Worm (Caenorhabditis elegans) whole organism, L1 larva: ENCODE measurements around the gene T23B7.3.
A peak's percentile ranks its signal among the peaks of the same experiment; 100 is the strongest.

Source experiments
- C16A3.4 ChIP-seq: fragments of 150-350 bp; optimal IDR thresholded peaks from 2 replicates; lab custom pipeline; 2014; ENCODE audit warnings: missing biosample characterization, missing genetic modification characterization
- F16B12.6 ChIP-seq: fragments of 150-350 bp; optimal IDR thresholded peaks from 2 replicates; lab custom pipeline; 2014; ENCODE audit warnings: missing biosample characterization, missing genetic modification characterization
- aha-1 ChIP-seq: fragments of 150-350 bp; optimal IDR thresholded peaks from 2 replicates; lab custom pipeline; 2014; ENCODE audit warnings: missing biosample characterization, missing genetic modification characterization
- alr-1 ChIP-seq: fragments of 200-800 bp; sonication (Bioruptor generic); optimal IDR thresholded peaks from 2 replicates; lab custom pipeline; 2018; ENCODE audit warnings: borderline replicate concordance, mild to moderate bottlenecking, missing genetic modification characterization, missing compliant biosample characterization
- ama-1 ChIP-seq: fragments of 150-350 bp; optimal IDR thresholded peaks from 2 replicates; lab custom pipeline; 2014
- blmp-1 ChIP-seq: fragments of 150-350 bp; optimal IDR thresholded peaks from 2 replicates; lab custom pipeline; 2014; ENCODE audit warnings: missing biosample characterization, missing genetic modification characterization
- ceh-63 ChIP-seq: fragments of 200-800 bp; sonication (Bioruptor generic); optimal IDR thresholded peaks from 2 replicates; lab custom pipeline; 2018; ENCODE audit warnings: mild to moderate bottlenecking, missing genetic modification characterization, missing compliant biosample characterization
- ceh-8 ChIP-seq: fragments of 200-800 bp; sonication (Bioruptor generic); optimal IDR thresholded peaks from 2 replicates; lab custom pipeline; 2018; ENCODE audit warnings: mild to moderate bottlenecking, missing genetic modification characterization, moderate library complexity, missing compliant biosample characterization
- ceh-82 ChIP-seq, 3 experiments: fragments of 150-350 bp in 1 of 3; sonication (generic microtip) in 2 of 3; optimal IDR thresholded peaks; 2 replicates each; lab custom pipeline; 2014 to 2017; ENCODE audit warnings: missing biosample characterization in 3 of 3, missing genetic modification characterization in 3 of 3
- ceh-88 ChIP-seq: fragments of 200-800 bp; sonication (Bioruptor generic); IDR thresholded peaks from 2 replicates; pipeline ENCODE4 v1.3.6; 2022; ENCODE audit warnings: missing genetic modification characterization, missing compliant biosample characterization
- dpl-1 ChIP-seq, 3 experiments: fragments of 150-350 bp in 2 of 3; sonication (generic microtip) in 1 of 3; optimal IDR thresholded peaks; 2 replicates each; lab custom pipeline; 2014 to 2017; ENCODE audit warnings: missing biosample characterization in 3 of 3, missing genetic modification characterization in 3 of 3, missing genetic modification reagents in 3 of 3
- dsc-1 ChIP-seq: sonication (generic microtip); optimal IDR thresholded peaks from 2 replicates; lab custom pipeline; 2016; ENCODE audit warnings: mild to moderate bottlenecking, missing genetic modification characterization, missing compliant biosample characterization
- efl-1 ChIP-seq, 4 experiments: fragments of 150-350 bp; optimal IDR thresholded peaks in 3 of 4; peaks in 1 of 4; 1 replicate in 1 of 4; 2 replicates in 3 of 4; lab custom pipeline; 2014; ENCODE audit warnings: missing biosample characterization in 2 of 4, missing genetic modification characterization in 2 of 4, missing genetic modification reagents in 2 of 4
- efl-3 ChIP-seq: fragments of 200-800 bp; sonication (Bioruptor generic); optimal IDR thresholded peaks from 2 replicates; lab custom pipeline; 2018; ENCODE audit warnings: mild to moderate bottlenecking, missing genetic modification characterization, missing compliant biosample characterization
- egl-13 ChIP-seq: sonication (generic microtip); optimal IDR thresholded peaks from 2 replicates; lab custom pipeline; 2016; ENCODE audit warnings: missing genotype, missing genetic modification reagents, missing genetic modification characterization, missing compliant biosample characterization
- egl-27 ChIP-seq, 2 experiments: fragments of 150-350 bp in 1 of 2; sonication (generic microtip); optimal IDR thresholded peaks; 3 replicates each; lab custom pipeline; 2017 to 2018; ENCODE audit warnings: missing biosample characterization in 2 of 2, missing genetic modification characterization in 2 of 2, missing genetic modification reagents in 2 of 2
- elt-2 ChIP-seq: sonication (generic microtip); optimal IDR thresholded peaks from 2 replicates; lab custom pipeline; 2016; ENCODE audit warnings: missing genetic modification characterization, mild to moderate bottlenecking, inconsistent platforms, missing compliant biosample characterization, missing genetic modification reagents
- ets-5 ChIP-seq: fragments of 200-800 bp; sonication (Bioruptor generic); IDR thresholded peaks from 2 replicates; pipeline ENCODE4 v1.3.6; 2022; ENCODE audit warnings: missing genetic modification characterization, missing compliant biosample characterization
- fkh-10 ChIP-seq: sonication (generic microtip); optimal IDR thresholded peaks from 2 replicates; lab custom pipeline; 2017; ENCODE audit warnings: missing biosample characterization, missing genetic modification reagents, missing genetic modification characterization
- grh-1 ChIP-seq: fragments of 200-800 bp; sonication (Bioruptor generic); IDR thresholded peaks from 2 replicates; pipeline ENCODE4 v1.3.6; 2022; ENCODE audit warnings: missing genetic modification reagents, missing genetic modification characterization, missing compliant biosample characterization
- hlh-17 ChIP-seq: fragments of 200-800 bp; sonication (Bioruptor generic); optimal IDR thresholded peaks from 2 replicates; lab custom pipeline; 2018; ENCODE audit warnings: missing genetic modification characterization, mild to moderate bottlenecking, missing compliant biosample characterization, moderate library complexity, borderline replicate concordance
- hlh-4 ChIP-seq: sonication (generic microtip); optimal IDR thresholded peaks from 2 replicates; lab custom pipeline; 2016; ENCODE audit warnings: mild to moderate bottlenecking, missing genetic modification characterization, missing compliant biosample characterization
- hpl-2 ChIP-seq: fragments of 150-350 bp; optimal IDR thresholded peaks from 2 replicates; lab custom pipeline; 2014; ENCODE audit warnings: missing biosample characterization, missing genetic modification reagents, missing genetic modification characterization
- isw-1 ChIP-seq: fragments of 200-800 bp; sonication (Bioruptor generic); IDR thresholded peaks from 2 replicates; pipeline ENCODE4 v1.3.6; 2022; ENCODE audit warnings: missing genetic modification characterization, missing compliant biosample characterization
- lin-13 ChIP-seq: fragments of 150-350 bp; optimal IDR thresholded peaks from 2 replicates; lab custom pipeline; 2014; ENCODE audit warnings: missing biosample characterization, missing genetic modification reagents, missing genetic modification characterization
- lin-14 ChIP-seq: fragments of 200-800 bp; sonication (Bioruptor generic); optimal IDR thresholded peaks from 2 replicates; lab custom pipeline; 2018; ENCODE audit warnings: mild to moderate bottlenecking, missing genetic modification characterization, moderate library complexity, missing compliant biosample characterization
- lin-35 ChIP-seq, 2 experiments: fragments of 150-350 bp; optimal IDR thresholded peaks; 2 replicates each; lab custom pipeline; 2014; ENCODE audit warnings: missing biosample characterization in 2 of 2, missing genetic modification characterization in 2 of 2, missing genetic modification reagents in 2 of 2
- lin-39 ChIP-seq: fragments of 150-350 bp; optimal IDR thresholded peaks from 2 replicates; lab custom pipeline; 2014; ENCODE audit warnings: missing biosample characterization, missing genetic modification reagents, missing genetic modification characterization
- mab-9 ChIP-seq: fragments of 200-800 bp; sonication (Bioruptor generic); IDR thresholded peaks from 2 replicates; pipeline ENCODE4 v1.3.6; 2022; ENCODE audit warnings: missing genetic modification reagents, missing genetic modification characterization, missing compliant biosample characterization
- mdl-1 ChIP-seq, 2 experiments: fragments of 150-350 bp; optimal IDR thresholded peaks; 2 replicates each; lab custom pipeline; 2014 to 2017; ENCODE audit warnings: missing biosample characterization in 2 of 2, missing genetic modification characterization in 2 of 2, inconsistent platforms in 1 of 2
- mef-2 ChIP-seq: fragments of 150-350 bp; optimal IDR thresholded peaks from 2 replicates; lab custom pipeline; 2014; ENCODE audit warnings: missing biosample characterization, missing genetic modification characterization
- nhr-11 ChIP-seq: fragments of 150-350 bp; optimal IDR thresholded peaks from 2 replicates; lab custom pipeline; 2014; ENCODE audit warnings: missing biosample characterization, missing genetic modification characterization
- nhr-20 ChIP-seq: sonication (generic microtip); optimal IDR thresholded peaks from 2 replicates; lab custom pipeline; 2016; ENCODE audit warnings: mild to moderate bottlenecking, missing genetic modification characterization, missing compliant biosample characterization
- nhr-28 ChIP-seq: fragments of 150-350 bp; optimal IDR thresholded peaks from 2 replicates; lab custom pipeline; 2014; ENCODE audit warnings: missing biosample characterization, missing genetic modification characterization
- nhr-47 ChIP-seq: sonication (generic microtip); optimal IDR thresholded peaks from 2 replicates; lab custom pipeline; 2016; ENCODE audit warnings: mild to moderate bottlenecking, missing genetic modification characterization, moderate library complexity, missing compliant biosample characterization
- pax-3 ChIP-seq: fragments of 200-800 bp; sonication (Bioruptor generic); optimal IDR thresholded peaks from 2 replicates; lab custom pipeline; 2018; ENCODE audit warnings: mild to moderate bottlenecking, missing genetic modification characterization, moderate library complexity, missing compliant biosample characterization
- rnt-1 ChIP-seq: sonication (generic microtip); optimal IDR thresholded peaks from 2 replicates; lab custom pipeline; 2016; ENCODE audit warnings: mild to moderate bottlenecking, missing genetic modification characterization, moderate library complexity, missing compliant biosample characterization
- snu-23 ChIP-seq: sonication (generic microtip); optimal IDR thresholded peaks from 2 replicates; lab custom pipeline; 2016; ENCODE audit warnings: missing genetic modification characterization, missing compliant biosample characterization
- sptf-1 ChIP-seq: fragments of 150-350 bp; optimal IDR thresholded peaks from 2 replicates; lab custom pipeline; 2014; ENCODE audit warnings: missing biosample characterization, missing genetic modification characterization
- unc-62 ChIP-seq: fragments of 150-350 bp; optimal IDR thresholded peaks from 2 replicates; lab custom pipeline; 2014; ENCODE audit warnings: missing biosample characterization, missing genetic modification reagents, missing genetic modification characterization
- unc-98 ChIP-seq: fragments of 200-800 bp; sonication (Bioruptor generic); IDR thresholded peaks from 2 replicates; pipeline ENCODE4 v1.3.6; 2022; ENCODE audit warnings: missing genetic modification characterization, missing compliant biosample characterization
- zag-1 ChIP-seq: fragments of 150-350 bp; optimal IDR thresholded peaks from 2 replicates; lab custom pipeline; 2014; ENCODE audit warnings: missing biosample characterization, missing genetic modification characterization
- ztf-11 ChIP-seq, 2 experiments: sonication (generic microtip); optimal IDR thresholded peaks; 2 replicates each; lab custom pipeline; 2016 to 2017; ENCODE audit warnings: missing genetic modification characterization in 2 of 2, missing biosample characterization in 1 of 2, missing compliant biosample characterization in 1 of 2

Gene T23B7.3

DNA sequence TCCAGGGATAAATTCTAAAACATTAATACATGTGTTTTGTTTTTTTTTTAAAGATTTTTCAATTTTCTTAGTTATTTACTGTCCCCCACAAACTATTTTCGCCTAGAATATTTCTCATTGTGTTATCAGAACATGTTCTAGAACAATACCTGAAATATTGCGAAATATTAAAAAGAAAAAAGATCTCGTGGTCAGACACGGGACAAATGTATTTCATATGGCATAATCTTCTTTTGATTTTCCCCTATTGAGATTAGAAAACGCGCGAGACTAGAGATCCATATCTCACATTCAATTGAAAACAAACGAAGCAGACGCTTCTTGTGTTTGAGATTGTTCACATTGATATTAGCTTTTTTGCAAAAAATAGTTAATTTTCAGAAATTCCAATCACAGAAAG is 6.1 kb downstream of the T23B7.3 start (continued):
- TF ChIP-seq C16A3.4 (tag; lab: Kevin White, UChicago): no peak
- TF ChIP-seq nhr-47 (tag; lab: Kevin White, UChicago): peak; percentile 25
- no peak for TF ChIP-seq sptf-1 (tag; lab: Kevin White, UChicago)
- TF ChIP-seq pax-3: peak; percentile 38
- TF ChIP-seq blmp-1 (tag; lab: Kevin White, UChicago): peak; percentile 53
- no peak for TF ChIP-seq ceh-88 (GFP tag; lab: Robert Waterston, UW)
- no peak for TF ChIP-seq ceh-8
- no peak for TF ChIP-seq unc-62 (GFP tag; lab: Kevin White, UChicago)
- TF ChIP-seq grh-1 (GFP tag; lab: Robert Waterston, UW): no peak
- no peak for TF ChIP-seq alr-1 (tag; lab: Kevin White, UChicago)
- no peak for TF ChIP-seq ama-1 (lab: Kevin White, UChicago)
- TF ChIP-seq egl-13 (tag; lab: Kevin White, UChicago): no peak
- TF ChIP-seq elt-2 (tag; lab: Kevin White, UChicago): peak; percentile 11
- TF ChIP-seq egl-27 (tag; optimal IDR thresholded peaks at IDR 0.05; lab: Kevin White, UChicago): no peak
- TF ChIP-seq rnt-1 (tag; lab: Kevin White, UChicago): no peak
- TF ChIP-seq ceh-82 (tag; optimal IDR thresholded peaks at IDR 0.05; lab: Kevin White, UChicago): no peak
- no peak for TF ChIP-seq efl-1 (optimal IDR thresholded peaks at IDR 0.05; lab: Kevin White, UChicago)
- no peak for TF ChIP-seq efl-1 (GFP tag; optimal IDR thresholded peaks at IDR 0.05 in 1 of 2; lab: Kevin White, UChicago)
- TF ChIP-seq lin-39: no peak
- no peak for TF ChIP-seq isw-1 (GFP tag; lab: Robert Waterston, UW)
- TF ChIP-seq snu-23 (GFP tag; lab: Kevin White, UChicago): peak; percentile 30
- TF ChIP-seq mab-9 (GFP tag; lab: Robert Waterston, UW): no peak
- no peak for TF ChIP-seq aha-1 (tag; lab: Kevin White, UChicago)
- no peak for TF ChIP-seq nhr-28 (tag; lab: Kevin White, UChicago)
- peak; percentile 1 to 41 (median 7) for TF ChIP-seq dpl-1 (GFP tag; optimal IDR thresholded peaks at IDR 0.05; lab: Kevin White, UChicago)
- no peak for TF ChIP-seq fkh-10 (GFP tag; lab: Kevin White, UChicago)
- peak in 1 of 2 experiments; percentile 58 for TF ChIP-seq lin-35 (GFP tag; optimal IDR thresholded peaks at IDR 0.05; lab: Kevin White, UChicago)
- TF ChIP-seq F16B12.6 (tag; lab: Kevin White, UChicago): no peak
- TF ChIP-seq dsc-1: peak; percentile 70
- TF ChIP-seq hlh-17 (GFP tag; lab: Kevin White, UChicago): no peak
- TF ChIP-seq hlh-4 (tag; lab: Kevin White, UChicago): no peak
- no peak for TF ChIP-seq zag-1
- TF ChIP-seq nhr-20: peak; percentile 57
- TF ChIP-seq mef-2 (tag; lab: Kevin White, UChicago): no peak
- no peak for TF ChIP-seq ztf-11 (tag; optimal IDR thresholded peaks at IDR 0.05; lab: Kevin White, UChicago)
- TF ChIP-seq ets-5: no peak
- peak; percentile 52 for TF ChIP-seq lin-14 (GFP tag; lab: Kevin White, UChicago)
- TF ChIP-seq lin-13: peak; percentile 26
- no peak for TF ChIP-seq mdl-1 (tag; optimal IDR thresholded peaks at IDR 0.05; lab: Kevin White, UChicago)
- TF ChIP-seq hpl-2: no peak
- TF ChIP-seq unc-98: no peak
- TF ChIP-seq ceh-63 (GFP tag; lab: Kevin White, UChicago): no peak
- no peak for TF ChIP-seq efl-3 (GFP tag; lab: Kevin White, UChicago)
- TF ChIP-seq nhr-11 (tag; lab: Kevin White, UChicago): no peak
- TF ChIP-seq, all 84 proteins: peak for 20
